Fruit fly (Drosophila melanogaster) whole organism, adult: ENCODE results near the gene CG42816.

ENCODE experiments used
- CG12768 ChIP-seq: fragments of 200-800 bp; sonication (Bioruptor generic); optimal IDR thresholded peaks from 2 replicates; lab custom pipeline; 2017; ENCODE audit warnings: missing biosample characterization, missing genetic modification characterization, mild to moderate bottlenecking, moderate library complexity, missing genetic modification reagents
- CG33017 ChIP-seq: fragments of 200-800 bp; sonication (Bioruptor generic); optimal IDR thresholded peaks from 2 replicates; lab custom pipeline; 2018; ENCODE audit warnings: missing biosample characterization, mild to moderate bottlenecking, missing genetic modification characterization, moderate library complexity
- CG5204 ChIP-seq: fragments of 200-800 bp; sonication (Bioruptor generic); optimal IDR thresholded peaks from 2 replicates; lab custom pipeline; 2016; ENCODE audit warnings: missing biosample characterization, missing genetic modification characterization
- CG7045 ChIP-seq: fragments of 200-800 bp; sonication (Bioruptor generic); optimal IDR thresholded peaks from 2 replicates; lab custom pipeline; 2017; ENCODE audit warnings: missing biosample characterization, mild to moderate bottlenecking, missing genetic modification characterization
- CG7101 ChIP-seq: fragments of 200-800 bp; sonication (Bioruptor generic); optimal IDR thresholded peaks from 2 replicates; lab custom pipeline; 2018; ENCODE audit warnings: missing biosample characterization, mild to moderate bottlenecking, missing genetic modification characterization, moderate library complexity
- bab1 ChIP-seq: fragments of 200-800 bp; sonication (Bioruptor generic); optimal IDR thresholded peaks from 3 replicates; lab custom pipeline; 2019; ENCODE audit warnings: missing biosample characterization, mild to moderate bottlenecking, missing genetic modification characterization, moderate library complexity
- cic ChIP-seq: fragments of 200-800 bp; sonication (Bioruptor generic); optimal IDR thresholded peaks from 2 replicates; lab custom pipeline; 2017; ENCODE audit warnings: missing biosample characterization, mild to moderate bottlenecking, missing genetic modification characterization, moderate library complexity
- cnc ChIP-seq, 2 experiments: fragments of >200 bp; optimal IDR thresholded peaks; 2 replicates each; lab custom pipeline; 2017
- kay ChIP-seq: fragments of 200-800 bp; sonication (Bioruptor generic); peaks from one replicate; lab custom pipeline; 2016; ENCODE audit warnings: missing biosample characterization, missing genetic modification characterization, borderline replicate concordance
- ovo ChIP-seq: fragments of 200-800 bp; sonication (Bioruptor generic); optimal IDR thresholded peaks from 2 replicates; lab custom pipeline; 2016; ENCODE audit warnings: missing biosample characterization, missing genetic modification characterization
- pad ChIP-seq: fragments of 200-800 bp; sonication (Bioruptor generic); optimal IDR thresholded peaks from 3 replicates; lab custom pipeline; 2017; ENCODE audit warnings: missing biosample characterization, missing genetic modification characterization, mild to moderate bottlenecking, moderate library complexity, missing genetic modification reagents

dm6 chr3L:17791467-17791494 is 6.1 kb downstream of the CG42816 start, which contains the start of gene CG42815:
- no peak for TF ChIP-seq CG5204
- no peak for TF ChIP-seq CG33017 (tag; lab: Kevin White, UChicago)
- TF ChIP-seq CG7045 (GFP tag; lab: Kevin White, UChicago): no peak
- no peak for TF ChIP-seq cnc (optimal IDR thresholded peaks at IDR 0.05; lab: Kevin White, UChicago)
- no peak for TF ChIP-seq CG7101 (tag; lab: Kevin White, UChicago)
- TF ChIP-seq ovo (GFP tag; lab: Kevin White, UChicago): no peak
- no peak for TF ChIP-seq pad (GFP tag; lab: Kevin White, UChicago)
- no peak for TF ChIP-seq kay (GFP tag; lab: Kevin White, UChicago)
- TF ChIP-seq CG12768: no peak
- no peak for TF ChIP-seq cic (GFP tag; lab: Kevin White, UChicago)
- no peak for TF ChIP-seq bab1 (GFP tag; lab: Kevin White, UChicago)
